Fruit fly (Drosophila melanogaster): ENCODE data around the gene CG31468.

DNA sequence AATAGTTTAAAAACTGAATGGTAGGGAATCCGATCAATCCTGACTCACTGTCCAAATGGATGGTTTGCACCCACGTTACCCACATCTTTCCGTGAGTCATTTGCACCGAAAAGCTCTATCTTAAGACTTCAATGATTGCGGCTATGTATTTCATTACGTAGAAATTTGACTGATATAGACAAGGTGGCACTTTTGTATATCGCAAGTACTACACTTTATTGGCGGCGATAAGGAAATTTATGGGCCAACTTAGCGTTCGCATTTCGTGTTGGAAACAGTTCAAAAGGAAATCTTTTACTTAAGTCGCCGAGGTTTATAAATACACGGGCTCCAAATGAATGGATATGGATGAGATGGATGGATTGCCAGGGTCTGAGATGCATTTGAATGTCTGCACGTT lies 14.7 kb upstream of the CG31468 start:
- TF ChIP-seq h (GFP tag; optimal IDR thresholded peaks at IDR 0.05) (no peak), ey (GFP tag; optimal IDR thresholded peaks at IDR 0.05) (no peak)
